Worm (Caenorhabditis elegans): ENCODE results near the gene pqn-62.

Gene pqn-62

DNA sequence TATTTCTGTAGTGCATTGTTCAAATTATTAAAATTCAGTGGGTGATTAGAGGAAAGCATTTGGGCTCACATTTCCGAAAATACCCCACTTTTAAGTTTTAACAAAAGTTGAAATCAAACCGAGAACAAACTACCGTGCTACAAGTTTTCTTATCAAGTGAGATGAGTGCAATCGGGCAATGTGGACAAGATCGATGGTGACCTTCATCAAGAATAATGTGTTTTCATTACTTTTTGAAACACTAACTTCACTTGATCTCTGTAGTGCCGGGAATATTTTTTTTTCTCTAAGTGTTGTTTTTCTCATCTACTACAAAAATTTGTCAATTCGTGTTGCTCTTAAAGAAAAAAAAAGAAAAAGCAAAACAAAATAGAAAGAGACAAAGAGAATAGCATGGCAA is 12.9 kb downstream of the pqn-62 start:
- TF ChIP-seq dao-5 (tag; optimal IDR thresholded peaks at IDR 0.05) = no peak

DNA sequence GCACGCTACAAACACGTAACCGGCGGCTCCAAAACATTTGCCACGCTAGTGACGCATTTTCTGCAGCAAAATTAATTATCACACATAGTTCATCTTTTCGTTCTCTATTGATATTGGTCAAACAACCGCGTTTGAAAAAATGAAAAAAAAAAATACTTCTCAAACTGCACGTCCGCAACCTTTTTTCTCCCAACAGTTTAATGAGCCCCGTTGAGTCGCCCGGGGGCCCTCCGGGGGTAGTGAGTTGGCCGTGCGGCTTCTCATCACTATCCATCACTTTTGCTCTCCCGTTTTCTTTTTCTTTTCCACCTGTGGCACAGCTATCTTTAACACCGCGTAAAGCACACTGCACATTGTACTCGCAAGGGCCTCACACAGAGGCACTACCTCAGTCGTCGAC is 13.5 kb downstream of the pqn-62 start:
- TF ChIP-seq W03F9.2 (tag; optimal IDR thresholded peaks at IDR 0.05) (no peak), dao-5 (tag; optimal IDR thresholded peaks at IDR 0.05) (no peak), him-1 (tag; optimal IDR thresholded peaks at IDR 0.05) (no peak)

DNA sequence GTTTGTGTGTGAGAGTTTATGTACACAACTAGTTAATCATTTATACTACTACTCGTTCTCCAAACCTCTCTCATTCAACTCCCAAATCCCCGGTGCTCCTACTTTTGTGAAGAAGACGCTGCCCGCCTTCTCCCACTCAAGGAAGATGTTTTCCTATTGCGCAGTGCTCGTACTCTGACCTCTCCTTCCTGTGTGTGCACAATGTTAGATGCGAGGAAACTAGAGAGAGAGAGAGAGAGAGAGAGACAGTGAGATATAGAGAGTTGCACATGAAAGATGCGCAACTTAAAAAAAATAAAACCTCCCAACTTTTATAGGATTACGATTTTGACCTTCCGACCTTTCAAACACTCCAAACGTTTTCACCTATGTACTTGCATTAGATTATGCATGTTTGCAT is 14.6 kb downstream of the pqn-62 start:
- TF ChIP-seq W03F9.2 (tag; optimal IDR thresholded peaks at IDR 0.05) (no peak), him-1 (tag; optimal IDR thresholded peaks at IDR 0.05) (peak; percentile 32)

ce11 chrX:5210927-5211655 is 15.2 kb downstream of the pqn-62 start:
- TF ChIP-seq W03F9.2 (tag; optimal IDR thresholded peaks at IDR 0.05) (no peak), dao-5 (tag; optimal IDR thresholded peaks at IDR 0.05) (no peak), him-1 (tag; optimal IDR thresholded peaks at IDR 0.05) (no peak)

DNA sequence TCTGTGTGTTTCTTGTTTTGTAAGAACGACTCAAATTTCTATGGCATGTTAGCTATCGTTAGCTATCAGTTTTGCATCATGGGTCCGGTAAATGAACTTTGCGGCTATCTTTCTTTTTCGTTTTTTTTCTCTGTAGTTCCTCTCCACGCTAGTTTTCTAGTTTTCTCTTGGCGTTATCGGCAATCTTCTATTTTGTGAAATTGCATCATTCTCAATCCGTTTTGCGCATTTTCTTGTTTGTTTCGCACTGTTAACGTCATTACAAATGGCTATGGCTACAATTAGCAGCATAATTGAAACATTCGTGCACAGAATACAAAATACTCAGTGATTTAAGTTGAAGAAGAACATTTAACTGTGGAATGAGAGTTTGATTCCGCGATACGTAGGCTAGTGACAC is 17.1 kb downstream of the pqn-62 start:
- TF ChIP-seq W03F9.2 (tag; optimal IDR thresholded peaks at IDR 0.05) (no peak), dao-5 (tag; optimal IDR thresholded peaks at IDR 0.05) (no peak), him-1 (tag; optimal IDR thresholded peaks at IDR 0.05) (no peak)

DNA sequence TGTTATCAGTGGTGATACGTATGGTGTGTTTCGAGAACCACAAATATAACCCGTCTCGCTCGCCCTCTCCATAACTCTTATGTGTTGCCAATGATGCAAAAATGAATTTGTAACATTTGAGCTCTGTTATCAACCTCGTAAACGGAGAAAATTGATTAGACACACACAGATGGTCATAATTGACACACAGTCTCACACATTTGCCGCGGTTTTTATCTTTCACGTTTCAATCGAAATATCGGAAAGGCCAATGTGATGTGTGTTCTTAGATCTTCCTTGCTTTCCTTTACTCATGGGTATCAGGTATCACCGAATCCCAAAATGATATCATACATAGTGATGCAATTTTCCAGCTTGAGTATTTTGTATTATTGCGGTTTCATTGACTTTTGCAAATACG is 17.7 kb downstream of the pqn-62 start:
- no peak for TF ChIP-seq him-1 (tag; optimal IDR thresholded peaks at IDR 0.05)
- no peak for TF ChIP-seq W03F9.2 (tag; optimal IDR thresholded peaks at IDR 0.05)
- TF ChIP-seq dao-5 (tag; optimal IDR thresholded peaks at IDR 0.05) = no peak

DNA sequence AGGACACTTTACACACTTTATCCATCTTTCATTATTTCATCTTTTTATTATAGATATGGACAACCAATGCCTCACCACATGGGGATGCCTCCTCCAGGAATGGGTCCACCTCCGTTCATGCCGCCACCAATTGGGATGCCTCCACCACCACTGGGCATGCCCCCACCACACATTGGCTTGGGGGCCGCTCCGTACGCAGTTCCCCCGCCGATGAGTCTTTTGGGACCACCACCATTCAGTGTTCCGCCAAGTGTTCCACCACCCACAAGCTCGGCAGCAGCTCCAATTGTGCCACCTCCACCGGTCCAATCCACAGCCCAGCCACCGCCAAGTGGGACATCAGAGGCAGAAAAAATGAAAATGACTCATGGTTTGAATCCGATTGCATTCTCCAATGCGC is 18.9 kb downstream of the pqn-62 start:
- no peak for TF ChIP-seq him-1 (tag; optimal IDR thresholded peaks at IDR 0.05)
- no peak for TF ChIP-seq W03F9.2 (tag; optimal IDR thresholded peaks at IDR 0.05)
- no peak for TF ChIP-seq dao-5 (tag; optimal IDR thresholded peaks at IDR 0.05)

ce11 chrX:5216063-5216462 is 20.2 kb downstream of the pqn-62 start, which contains the start of gene hrpa-2:
Gene hrpa-2, plus strand, starts transcription at chrX:5216363.
- no peak for TF ChIP-seq dao-5 (tag; optimal IDR thresholded peaks at IDR 0.05)
- no peak for TF ChIP-seq him-1 (tag; optimal IDR thresholded peaks at IDR 0.05)
- no peak for TF ChIP-seq W03F9.2 (tag; optimal IDR thresholded peaks at IDR 0.05)

ce11 chrX:5218323-5218722 is 22.4 kb downstream of the pqn-62 start:
- TF ChIP-seq dao-5 (tag; optimal IDR thresholded peaks at IDR 0.05) = no peak
- no peak for TF ChIP-seq him-1 (tag; optimal IDR thresholded peaks at IDR 0.05)
- no peak for TF ChIP-seq W03F9.2 (tag; optimal IDR thresholded peaks at IDR 0.05)

ce11 chrX:5226265-5226664 is 30.4 kb downstream of the pqn-62 start, which contains the start of gene H28G03.3:
Gene H28G03.3, minus strand, starts transcription at chrX:5226365.
- TF ChIP-seq him-1 (tag; optimal IDR thresholded peaks at IDR 0.05) = no peak
- TF ChIP-seq dao-5 (tag; optimal IDR thresholded peaks at IDR 0.05) = no peak
- no peak for TF ChIP-seq W03F9.2 (tag; optimal IDR thresholded peaks at IDR 0.05)

DNA sequence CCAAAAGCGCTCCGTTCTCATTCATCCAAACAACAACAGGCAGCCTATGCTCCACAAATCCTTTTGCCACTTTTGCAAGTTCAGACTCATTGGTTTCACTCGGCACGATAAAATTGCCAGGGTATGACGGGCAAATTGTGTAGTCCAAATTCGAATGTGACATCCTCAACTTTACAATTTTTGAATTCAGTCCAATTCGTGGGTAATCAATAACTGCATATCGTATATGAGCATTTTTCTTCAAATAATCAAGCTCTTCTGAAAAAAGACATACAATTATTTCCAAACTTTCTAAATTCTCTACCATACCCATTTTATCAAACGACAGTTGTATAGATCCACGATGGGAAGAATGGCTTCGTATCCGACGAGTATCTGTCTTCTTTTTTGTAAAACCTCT is 42.3 kb downstream of the pqn-62 start:
- no peak for TF ChIP-seq him-1 (tag; optimal IDR thresholded peaks at IDR 0.05)
- TF ChIP-seq dao-5 (tag; optimal IDR thresholded peaks at IDR 0.05) = no peak
- no peak for TF ChIP-seq W03F9.2 (tag; optimal IDR thresholded peaks at IDR 0.05)

DNA sequence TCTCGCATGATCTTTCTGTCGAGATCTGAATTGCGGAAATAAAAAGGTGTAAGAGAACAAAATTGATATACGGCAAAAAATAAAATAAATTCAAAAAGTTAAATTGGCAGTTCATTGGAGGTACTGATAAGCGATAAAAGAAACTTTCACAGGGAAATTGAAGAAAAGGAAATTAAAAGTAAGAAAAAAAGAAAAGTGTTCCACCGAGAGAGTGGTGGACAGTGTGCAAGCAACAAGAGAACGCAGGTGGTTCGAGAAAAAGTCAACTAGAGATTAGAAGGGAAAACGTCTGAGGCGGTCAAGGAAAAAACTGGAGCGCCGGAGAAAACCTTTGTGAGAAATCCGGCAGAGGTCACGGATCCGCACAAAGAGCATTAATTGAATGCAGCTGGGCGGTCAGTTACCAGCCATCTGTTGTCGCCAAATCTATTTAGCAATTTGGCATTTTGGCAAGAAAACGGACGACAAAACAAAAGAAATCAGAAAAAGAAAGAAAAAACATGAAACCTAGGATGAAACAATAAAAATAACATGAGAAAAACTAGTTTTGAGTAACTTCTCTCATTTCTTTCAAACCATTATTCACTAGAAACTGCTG is 47.6 kb downstream of the pqn-62 start, which contains the start of gene mtm-5:
TSS of gene mtm-5 (minus strand) at position 27 of the 598 bp plus-strand sequence.
- no peak for TF ChIP-seq him-1 (tag; optimal IDR thresholded peaks at IDR 0.05)
- TF ChIP-seq W03F9.2 (tag; optimal IDR thresholded peaks at IDR 0.05) = no peak
- TF ChIP-seq dao-5 (tag; optimal IDR thresholded peaks at IDR 0.05) = no peak

- TF ChIP-seq him-1 (tag; optimal IDR thresholded peaks at IDR 0.05) (no peak), dao-5 (tag; optimal IDR thresholded peaks at IDR 0.05) (no peak), W03F9.2 (tag; optimal IDR thresholded peaks at IDR 0.05) (peak; percentile 26)
These were observed 48.1 kb downstream of the pqn-62 start, which contains the start of gene Y34B4A.7 for ce11 chrX:5244041-5244440. Gene Y34B4A.7, plus strand, starts transcription at chrX:5244337.

DNA sequence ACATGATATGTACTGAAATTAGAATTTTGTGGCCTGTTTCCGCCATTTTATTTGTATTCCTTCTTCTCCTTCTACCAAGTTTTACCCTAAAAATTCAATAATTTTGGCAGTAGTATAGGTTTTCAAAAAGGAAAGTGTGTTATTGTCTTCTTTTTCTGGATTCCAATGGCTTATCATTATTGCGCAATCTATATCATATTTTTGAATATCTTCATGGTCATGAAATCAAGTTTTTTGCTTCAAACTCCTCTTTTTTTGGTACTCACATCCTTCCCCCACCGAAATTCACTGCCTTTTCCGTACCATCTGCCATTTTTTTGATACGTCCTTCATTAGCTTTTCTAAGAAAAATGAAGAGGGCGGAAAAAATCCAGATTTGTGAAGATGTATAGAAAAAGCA is 52.8 kb downstream of the pqn-62 start:
- TF ChIP-seq him-1 (tag; optimal IDR thresholded peaks at IDR 0.05) = no peak
- TF ChIP-seq W03F9.2 (tag; optimal IDR thresholded peaks at IDR 0.05) = no peak
- no peak for TF ChIP-seq dao-5 (tag; optimal IDR thresholded peaks at IDR 0.05)

ce11 chrX:5249603-5250002 is 53.7 kb downstream of the pqn-62 start, which contains the start of gene Y34B4A.10:
Gene Y34B4A.10, plus strand, starts transcription at chrX:5249903.
- no peak for TF ChIP-seq W03F9.2 (tag; optimal IDR thresholded peaks at IDR 0.05)
- no peak for TF ChIP-seq him-1 (tag; optimal IDR thresholded peaks at IDR 0.05)
- no peak for TF ChIP-seq dao-5 (tag; optimal IDR thresholded peaks at IDR 0.05)

Data from whole organism, L4/young adult.